Worm (Caenorhabditis elegans) whole organism, L2 larva: ENCODE results near the gene lips-17.

Source experiments
- C34F6.9 ChIP-seq: fragments of 150-350 bp; optimal IDR thresholded peaks from 2 replicates; lab custom pipeline; 2014; ENCODE audit warnings: missing biosample characterization, missing genetic modification characterization
- F13H6.1 ChIP-seq: sonication (generic microtip); optimal IDR thresholded peaks from 2 replicates; lab custom pipeline; 2016; ENCODE audit warnings: missing genetic modification characterization, missing compliant biosample characterization
- R02D3.7 ChIP-seq: fragments of 150-350 bp; optimal IDR thresholded peaks from 2 replicates; lab custom pipeline; 2014; ENCODE audit warnings: missing biosample characterization, missing genetic modification characterization
- ZK546.5 ChIP-seq: sonication (generic microtip); optimal IDR thresholded peaks from 2 replicates; lab custom pipeline; 2017; ENCODE audit warnings: missing biosample characterization, missing genetic modification characterization
- alr-1 ChIP-seq: fragments of 150-350 bp; optimal IDR thresholded peaks from 2 replicates; lab custom pipeline; 2014; ENCODE audit warnings: missing biosample characterization, missing genetic modification characterization
- aly-2 ChIP-seq: fragments of 150-350 bp; optimal IDR thresholded peaks from 2 replicates; lab custom pipeline; 2014; ENCODE audit warnings: missing biosample characterization, missing genetic modification characterization
- ama-1 ChIP-seq: fragments of 150-350 bp; optimal IDR thresholded peaks from 2 replicates; lab custom pipeline; 2018; ENCODE audit warnings: inconsistent platforms
- blmp-1 ChIP-seq: sonication (generic microtip); optimal IDR thresholded peaks from 2 replicates; lab custom pipeline; 2017; ENCODE audit warnings: missing genetic modification characterization, mild to moderate bottlenecking, missing compliant biosample characterization, antibody characterized with exemption, moderate library complexity; ENCODE audit not compliant: insufficient read depth
- ceh-16 ChIP-seq: fragments of 150-350 bp; optimal IDR thresholded peaks from 2 replicates; lab custom pipeline; 2014; ENCODE audit warnings: missing biosample characterization, missing genetic modification characterization
- crh-2 ChIP-seq: sonication (generic microtip); optimal IDR thresholded peaks from 2 replicates; lab custom pipeline; 2017; ENCODE audit warnings: missing biosample characterization, missing genetic modification characterization
- egl-27 ChIP-seq: sonication (generic microtip); optimal IDR thresholded peaks from 3 replicates; lab custom pipeline; 2017; ENCODE audit warnings: missing biosample characterization, missing genetic modification reagents, missing genetic modification characterization
- fos-1 ChIP-seq: fragments of 150-350 bp; optimal IDR thresholded peaks from 2 replicates; lab custom pipeline; 2014; ENCODE audit warnings: missing biosample characterization, missing genetic modification characterization
- gmeb-1 ChIP-seq: fragments of 150-350 bp; optimal IDR thresholded peaks from 2 replicates; lab custom pipeline; 2014; ENCODE audit warnings: missing biosample characterization, missing genetic modification characterization
- lin-11 ChIP-seq: fragments of 150-350 bp; sonication (generic microtip); optimal IDR thresholded peaks from 2 replicates; lab custom pipeline; 2014; ENCODE audit warnings: missing biosample characterization, missing genetic modification characterization, inconsistent platforms, mixed read lengths
- lin-13 ChIP-seq: fragments of 150-350 bp; optimal IDR thresholded peaks from 2 replicates; lab custom pipeline; 2014; ENCODE audit warnings: missing biosample characterization, missing genetic modification reagents, missing genetic modification characterization
- lin-39 ChIP-seq: fragments of 150-350 bp; optimal IDR thresholded peaks from 2 replicates; lab custom pipeline; 2014; ENCODE audit warnings: missing biosample characterization, missing genetic modification reagents, missing genetic modification characterization
- mab-5 ChIP-seq: fragments of 150-350 bp; optimal IDR thresholded peaks from 2 replicates; lab custom pipeline; 2014; ENCODE audit warnings: missing biosample characterization, missing genetic modification characterization
- mbf-1 ChIP-seq: sonication (generic microtip); optimal IDR thresholded peaks from 2 replicates; lab custom pipeline; 2017; ENCODE audit warnings: missing biosample characterization, missing genetic modification characterization
- mdl-1 ChIP-seq, 2 experiments: fragments of 150-350 bp in 1 of 2; sonication (generic microtip) in 1 of 2; optimal IDR thresholded peaks; 2 replicates each; lab custom pipeline; 2017; ENCODE audit warnings: missing biosample characterization in 2 of 2, missing genetic modification characterization in 2 of 2
- nhr-10 ChIP-seq: sonication (generic microtip); optimal IDR thresholded peaks from 2 replicates; lab custom pipeline; 2017; ENCODE audit warnings: missing biosample characterization, missing genetic modification characterization
- nhr-11 ChIP-seq: fragments of 150-350 bp; optimal IDR thresholded peaks from 2 replicates; lab custom pipeline; 2014; ENCODE audit warnings: missing biosample characterization, missing genetic modification characterization
- nhr-12 ChIP-seq: fragments of 150-350 bp; optimal IDR thresholded peaks from 2 replicates; lab custom pipeline; 2014; ENCODE audit warnings: missing biosample characterization, missing genetic modification characterization
- nhr-129 ChIP-seq: fragments of 150-350 bp; optimal IDR thresholded peaks from 2 replicates; lab custom pipeline; 2014; ENCODE audit warnings: missing biosample characterization, missing genetic modification characterization
- nhr-21 ChIP-seq: fragments of 150-350 bp; optimal IDR thresholded peaks from 2 replicates; lab custom pipeline; 2014; ENCODE audit warnings: missing biosample characterization, missing genetic modification characterization
- nhr-237 ChIP-seq: fragments of 150-350 bp; optimal IDR thresholded peaks from 2 replicates; lab custom pipeline; 2014; ENCODE audit warnings: missing biosample characterization, missing genetic modification characterization
- nhr-25 ChIP-seq: fragments of 150-350 bp; sonication (generic microtip); optimal IDR thresholded peaks from 3 replicates; lab custom pipeline; 2014; ENCODE audit warnings: missing biosample characterization, missing genetic modification characterization
- nhr-6 ChIP-seq: fragments of 150-350 bp; optimal IDR thresholded peaks from 2 replicates; lab custom pipeline; 2014; ENCODE audit warnings: missing biosample characterization, missing genetic modification characterization
- nhr-77 ChIP-seq: fragments of 150-350 bp; optimal IDR thresholded peaks from 2 replicates; lab custom pipeline; 2014; ENCODE audit warnings: missing biosample characterization, missing genetic modification characterization
- peb-1 ChIP-seq: fragments of 150-350 bp; optimal IDR thresholded peaks from 2 replicates; lab custom pipeline; 2014; ENCODE audit warnings: missing biosample characterization, missing genetic modification characterization
- sem-4 ChIP-seq: fragments of 150-350 bp; optimal IDR thresholded peaks from 2 replicates; lab custom pipeline; 2014; ENCODE audit warnings: missing biosample characterization, missing genetic modification reagents, missing genetic modification characterization
- skn-1 ChIP-seq: sonication (generic microtip); optimal IDR thresholded peaks from 2 replicates; lab custom pipeline; 2017; ENCODE audit warnings: missing biosample characterization, missing genetic modification characterization
- sma-3 ChIP-seq: sonication (generic microtip); optimal IDR thresholded peaks from 2 replicates; lab custom pipeline; 2016; ENCODE audit warnings: missing genetic modification reagents, missing genetic modification characterization, missing compliant biosample characterization
- sma-9 ChIP-seq, 2 experiments: fragments of 150-350 bp in 1 of 2; sonication (generic microtip) in 1 of 2; optimal IDR thresholded peaks; 2 replicates each; lab custom pipeline; 2014 to 2016; ENCODE audit warnings: missing genetic modification characterization in 2 of 2, mild to moderate bottlenecking in 1 of 2, missing biosample characterization in 1 of 2, missing compliant biosample characterization in 1 of 2, missing genetic modification reagents in 1 of 2, moderate library complexity in 1 of 2
- unc-55 ChIP-seq: fragments of 150-350 bp; sonication (generic microtip); optimal IDR thresholded peaks from 3 replicates; lab custom pipeline; 2014; ENCODE audit warnings: missing biosample characterization, missing genetic modification reagents, missing genetic modification characterization
- zag-1 ChIP-seq: fragments of 150-350 bp; optimal IDR thresholded peaks from 2 replicates; lab custom pipeline; 2014; ENCODE audit warnings: missing biosample characterization, missing genetic modification characterization
- ztf-11 ChIP-seq: sonication (generic microtip); optimal IDR thresholded peaks from 2 replicates; lab custom pipeline; 2017; ENCODE audit warnings: missing biosample characterization, missing genetic modification characterization
- ztf-4 ChIP-seq: fragments of 150-350 bp; optimal IDR thresholded peaks from 2 replicates; lab custom pipeline; 2014; ENCODE audit warnings: missing biosample characterization, missing genetic modification characterization

lips-17 gene

ce11 chrII:7607953-7608352, at the start of gene lips-17:
lips-17 (plus strand) TSS chrII:7608253.
- TF ChIP-seq crh-2 (tag; lab: Kevin White, UChicago) (no peak), F13H6.1 (tag; lab: Kevin White, UChicago) (no peak), blmp-1 (tag; lab: Kevin White, UChicago) (no peak), R02D3.7 (tag; lab: Kevin White, UChicago) (no peak), nhr-21 (tag; lab: Kevin White, UChicago) (no peak), nhr-129 (tag; lab: Kevin White, UChicago) (no peak), sem-4 (tag; lab: Kevin White, UChicago) (no peak), gmeb-1 (tag; lab: Kevin White, UChicago) (no peak), nhr-237 (tag; lab: Kevin White, UChicago) (no peak)
- TF ChIP-seq, all 48 proteins: peak for 0

ce11 chrII:7558864-7559263, 49.2 kb upstream of the lips-17 start:
- TF ChIP-seq crh-2 (tag; lab: Kevin White, UChicago) (no peak), zag-1 (no peak), nhr-12 (tag; lab: Kevin White, UChicago) (no peak), lin-13 (GFP tag; lab: Kevin White, UChicago) (no peak), lin-11 (tag; lab: Kevin White, UChicago) (no peak), R02D3.7 (tag; lab: Kevin White, UChicago) (no peak), sma-3 (GFP tag; lab: Kevin White, UChicago) (no peak), nhr-6 (tag; lab: Kevin White, UChicago) (no peak), unc-55 (no peak), blmp-1 (tag; lab: Kevin White, UChicago) (no peak), nhr-21 (tag; lab: Kevin White, UChicago) (no peak), alr-1 (tag; lab: Kevin White, UChicago) (no peak), nhr-10 (tag; lab: Kevin White, UChicago) (no peak)
- TF ChIP-seq, all 48 proteins: peak for 0

- no peak for TF ChIP-seq nhr-77 (tag; lab: Kevin White, UChicago)
- no peak for TF ChIP-seq nhr-21 (tag; lab: Kevin White, UChicago)
- no peak for TF ChIP-seq nhr-11
- TF ChIP-seq aly-2 (tag; lab: Kevin White, UChicago): no peak
- TF ChIP-seq zag-1: no peak
- TF ChIP-seq skn-1: no peak
- no peak for TF ChIP-seq ztf-11 (tag; lab: Kevin White, UChicago)
- no peak for TF ChIP-seq sma-9 (GFP tag; optimal IDR thresholded peaks at IDR 0.05; lab: Kevin White, UChicago)
- no peak for TF ChIP-seq sma-9 (tag; optimal IDR thresholded peaks at IDR 0.05; lab: Kevin White, UChicago)
- no peak for TF ChIP-seq lin-39 (tag; lab: Kevin White, UChicago)
- TF ChIP-seq egl-27: no peak
- no peak for TF ChIP-seq blmp-1 (tag; lab: Kevin White, UChicago)
- no peak for TF ChIP-seq C34F6.9 (tag; lab: Kevin White, UChicago)
- no peak for TF ChIP-seq mab-5 (tag; lab: Kevin White, UChicago)
- no peak for TF ChIP-seq mdl-1 (tag; optimal IDR thresholded peaks at IDR 0.05; lab: Kevin White, UChicago)
- TF ChIP-seq ztf-4 (tag; lab: Kevin White, UChicago): no peak
- TF ChIP-seq nhr-237 (tag; lab: Kevin White, UChicago): no peak
- no peak for TF ChIP-seq ceh-16
- TF ChIP-seq ZK546.5 (tag; lab: Kevin White, UChicago): no peak
Observed at ce11 chrII:7560844-7561243, 47.2 kb upstream of the lips-17 start.

- TF ChIP-seq lin-11 (tag; lab: Kevin White, UChicago): no peak
- no peak for TF ChIP-seq nhr-21 (tag; lab: Kevin White, UChicago)
- TF ChIP-seq fos-1 (tag; lab: Kevin White, UChicago): no peak
- no peak for TF ChIP-seq nhr-129 (tag; lab: Kevin White, UChicago)
- TF ChIP-seq peb-1: no peak
- no peak for TF ChIP-seq sma-3 (GFP tag; lab: Kevin White, UChicago)
- no peak for TF ChIP-seq nhr-11
- no peak for TF ChIP-seq blmp-1 (tag; lab: Kevin White, UChicago)
Observed at ce11 chrII:7561494-7561893, 46.6 kb upstream of the lips-17 start, which contains the start of the genes ZK1290.11 and ZK1290.1. ZK1290.11 (minus strand) TSS chrII:7561594. ZK1290.1 (plus strand) TSS chrII:7561764.

ce11 chrII:7562616-7563015, 45.4 kb upstream of the lips-17 start:
- TF ChIP-seq F13H6.1 (tag; lab: Kevin White, UChicago) (no peak), nhr-237 (tag; lab: Kevin White, UChicago) (no peak), blmp-1 (tag; lab: Kevin White, UChicago) (no peak), aly-2 (tag; lab: Kevin White, UChicago) (no peak), ZK546.5 (tag; lab: Kevin White, UChicago) (no peak), unc-55 (no peak), ztf-4 (tag; lab: Kevin White, UChicago) (no peak), fos-1 (tag; lab: Kevin White, UChicago) (no peak), nhr-25 (tag; lab: Kevin White, UChicago) (no peak), mbf-1 (tag; lab: Kevin White, UChicago) (no peak), nhr-11 (no peak), ama-1 (no peak), mdl-1 (tag; optimal IDR thresholded peaks at IDR 0.05; lab: Kevin White, UChicago) (no peak)
